Worm (Caenorhabditis elegans) whole organism, young adult: ENCODE results near the gene ZK1073.2.

ENCODE experiments used
- B0019.2 ChIP-seq: fragments of 200-800 bp; sonication (Bioruptor generic); conservative IDR thresholded peaks from 2 replicates; pipeline ENCODE4 v1.3.6; 2022; ENCODE audit warnings: missing genetic modification reagents, missing genetic modification characterization, missing compliant biosample characterization
- B0336.3 ChIP-seq: fragments of 200-800 bp; sonication (Bioruptor generic); IDR thresholded peaks from 2 replicates; pipeline ENCODE4 v1.3.6; 2022; ENCODE audit warnings: missing genetic modification characterization, missing compliant biosample characterization
- C17E4.6 ChIP-seq: fragments of 200-800 bp; sonication (Bioruptor generic); IDR thresholded peaks from 2 replicates; pipeline ENCODE4 v1.3.6; 2022; ENCODE audit warnings: missing genetic modification reagents, missing genetic modification characterization, missing compliant biosample characterization
- F33H1.4 ChIP-seq: fragments of 200-800 bp; sonication (Bioruptor generic); IDR thresholded peaks from 2 replicates; pipeline ENCODE4 v1.3.6; 2022; ENCODE audit warnings: missing genetic modification reagents, missing genetic modification characterization, missing compliant biosample characterization
- F37B4.10 ChIP-seq: fragments of 200-800 bp; sonication (Bioruptor generic); IDR thresholded peaks from 2 replicates; pipeline ENCODE4 v1.3.6; 2022; ENCODE audit warnings: missing genetic modification characterization, missing compliant biosample characterization
- F39B2.1 ChIP-seq: fragments of 200-800 bp; sonication (Bioruptor generic); IDR thresholded peaks from 2 replicates; pipeline ENCODE4 v1.3.6; 2022; ENCODE audit warnings: missing genetic modification reagents, missing genetic modification characterization, missing compliant biosample characterization
- F52B5.7 ChIP-seq: sonication (generic microtip); optimal IDR thresholded peaks from 2 replicates; lab custom pipeline; 2016; ENCODE audit warnings: mild to moderate bottlenecking, missing genetic modification characterization, missing compliant biosample characterization
- F57A8.1 ChIP-seq: fragments of 200-800 bp; sonication (Bioruptor generic); optimal IDR thresholded peaks from 2 replicates; lab custom pipeline; 2018; ENCODE audit warnings: mild to moderate bottlenecking, missing genetic modification characterization, moderate library complexity, missing compliant biosample characterization
- F57C9.4 ChIP-seq: sonication (generic microtip); optimal IDR thresholded peaks from 2 replicates; lab custom pipeline; 2017; ENCODE audit warnings: mild to moderate bottlenecking, missing genetic modification characterization, missing compliant biosample characterization
- K11D2.4 ChIP-seq: fragments of 200-800 bp; sonication (Bioruptor generic); IDR thresholded peaks from 2 replicates; pipeline ENCODE4 v1.3.6; 2022; ENCODE audit warnings: missing genetic modification reagents, missing genetic modification characterization, missing compliant biosample characterization
- K12H6.12 ChIP-seq: fragments of 200-800 bp; sonication (Bioruptor generic); optimal IDR thresholded peaks from 2 replicates; lab custom pipeline; 2018; ENCODE audit warnings: mild to moderate bottlenecking, missing genetic modification characterization, missing compliant biosample characterization
- T26A5.8 ChIP-seq: sonication (generic microtip); optimal IDR thresholded peaks from 2 replicates; lab custom pipeline; 2016; ENCODE audit warnings: missing genetic modification characterization, missing compliant biosample characterization
- Y67H2A.10 ChIP-seq: fragments of 200-800 bp; sonication (Bioruptor generic); conservative IDR thresholded peaks from 2 replicates; pipeline ENCODE4 v1.3.6; 2022; ENCODE audit warnings: missing genetic modification reagents, missing genetic modification characterization, missing compliant biosample characterization
- athp-1 ChIP-seq: sonication (generic microtip); optimal IDR thresholded peaks from 2 replicates; lab custom pipeline; 2017; ENCODE audit warnings: mild to moderate bottlenecking, missing genetic modification characterization, missing compliant biosample characterization
- bed-1 ChIP-seq: fragments of 200-800 bp; sonication (Bioruptor generic); IDR thresholded peaks from 2 replicates; pipeline ENCODE4 v1.3.6; 2022; ENCODE audit warnings: missing genetic modification reagents, missing genetic modification characterization, missing compliant biosample characterization
- bed-2 ChIP-seq: fragments of 200-800 bp; sonication (Bioruptor generic); IDR thresholded peaks from 2 replicates; pipeline ENCODE4 v1.3.6; 2022; ENCODE audit warnings: missing genetic modification reagents, missing genetic modification characterization, missing compliant biosample characterization
- cebp-1 ChIP-seq, 2 experiments: fragments of 200-800 bp in 1 of 2; sonication (Bioruptor generic) in 1 of 2; sonication (generic microtip) in 1 of 2; IDR thresholded peaks in 1 of 2; optimal IDR thresholded peaks in 1 of 2; 2 replicates each; pipeline versions ENCODE4 v1.3.6 to Lab custom; 2017 to 2022; ENCODE audit warnings: missing compliant biosample characterization in 2 of 2, missing genetic modification characterization in 2 of 2, mild to moderate bottlenecking in 1 of 2, missing genetic modification reagents in 1 of 2, moderate library complexity in 1 of 2
- cebp-2 ChIP-seq: fragments of 200-800 bp; sonication (Bioruptor generic); IDR thresholded peaks from 2 replicates; pipeline ENCODE4 v1.3.6; 2022; ENCODE audit warnings: missing genetic modification characterization, missing compliant biosample characterization
- ceh-27 ChIP-seq: fragments of 200-800 bp; sonication (Bioruptor generic); optimal IDR thresholded peaks from 2 replicates; lab custom pipeline; 2018; ENCODE audit warnings: mild to moderate bottlenecking, missing genetic modification characterization, moderate library complexity, missing compliant biosample characterization
- ceh-40 ChIP-seq: fragments of 200-800 bp; sonication (Bioruptor generic); IDR thresholded peaks from 2 replicates; pipeline ENCODE4 v1.3.6; 2022; ENCODE audit warnings: missing genetic modification characterization, missing compliant biosample characterization
- chd-7 ChIP-seq: sonication (generic microtip); optimal IDR thresholded peaks from 2 replicates; lab custom pipeline; 2016; ENCODE audit warnings: mild to moderate bottlenecking, missing genetic modification characterization, moderate library complexity, missing compliant biosample characterization
- dox-1 ChIP-seq: fragments of 200-800 bp; sonication (Bioruptor generic); IDR thresholded peaks from 2 replicates; pipeline ENCODE4 v1.3.6; 2022; ENCODE audit warnings: missing genetic modification reagents, missing genetic modification characterization, missing compliant biosample characterization
- dpff-1 ChIP-seq: sonication (generic microtip); optimal IDR thresholded peaks from 2 replicates; lab custom pipeline; 2017; ENCODE audit warnings: mild to moderate bottlenecking, missing genetic modification characterization, missing compliant biosample characterization
- dpl-1 ChIP-seq: fragments of 150-350 bp; optimal IDR thresholded peaks from 2 replicates; lab custom pipeline; 2014; ENCODE audit warnings: missing biosample characterization, missing genetic modification reagents, missing genetic modification characterization
- efl-1 ChIP-seq: fragments of 150-350 bp; optimal IDR thresholded peaks from 2 replicates; lab custom pipeline; 2014; ENCODE audit warnings: missing biosample characterization, missing genetic modification reagents, missing genetic modification characterization
- egrh-3 ChIP-seq: fragments of 200-800 bp; sonication (Bioruptor generic); IDR thresholded peaks from 2 replicates; pipeline ENCODE4 v1.3.6; 2022; ENCODE audit warnings: missing genetic modification reagents, missing genetic modification characterization, missing compliant biosample characterization
- ekl-4 ChIP-seq: fragments of 200-800 bp; sonication (Bioruptor generic); IDR thresholded peaks from 2 replicates; pipeline ENCODE4 v1.3.6; 2022; ENCODE audit warnings: missing genetic modification reagents, missing genetic modification characterization, missing compliant biosample characterization
- hlh-12 ChIP-seq: sonication (generic microtip); optimal IDR thresholded peaks from 2 replicates; lab custom pipeline; 2016; ENCODE audit warnings: missing genetic modification characterization, missing compliant biosample characterization
- hmg-1.2 ChIP-seq: fragments of 200-800 bp; sonication (Bioruptor generic); IDR thresholded peaks from 2 replicates; pipeline ENCODE4 v1.3.6; 2022; ENCODE audit warnings: missing genetic modification reagents, missing genetic modification characterization, missing compliant biosample characterization
- lag-1 ChIP-seq: fragments of 200-800 bp; sonication (Bioruptor generic); IDR thresholded peaks from 2 replicates; pipeline ENCODE4 v1.3.6; 2022; ENCODE audit warnings: missing genetic modification reagents, missing genetic modification characterization, missing compliant biosample characterization
- mcd-1 ChIP-seq: fragments of 200-800 bp; sonication (Bioruptor generic); IDR thresholded peaks from 2 replicates; pipeline ENCODE4 v1.3.6; 2022; ENCODE audit warnings: missing genetic modification reagents, missing genetic modification characterization, missing compliant biosample characterization
- mel-28 ChIP-seq: sonication (generic microtip); optimal IDR thresholded peaks from 2 replicates; lab custom pipeline; 2016; ENCODE audit warnings: borderline replicate concordance, mild to moderate bottlenecking, missing genetic modification characterization, missing compliant biosample characterization
- mes-4 ChIP-seq: sonication (generic microtip); optimal IDR thresholded peaks from 2 replicates; lab custom pipeline; 2016; ENCODE audit warnings: missing genotype, missing genetic modification characterization, missing compliant biosample characterization
- nfyb-1 ChIP-seq: fragments of 200-800 bp; sonication (Bioruptor generic); IDR thresholded peaks from 2 replicates; pipeline ENCODE4 v1.3.6; 2022; ENCODE audit warnings: missing genetic modification reagents, missing genetic modification characterization, missing compliant biosample characterization
- nhr-27 ChIP-seq: fragments of 200-800 bp; sonication (Bioruptor generic); optimal IDR thresholded peaks from 2 replicates; lab custom pipeline; 2018; ENCODE audit warnings: mild to moderate bottlenecking, missing genetic modification characterization, moderate library complexity, missing compliant biosample characterization
- snpc-1.1 ChIP-seq: sonication (generic microtip); optimal IDR thresholded peaks from 2 replicates; lab custom pipeline; 2017; ENCODE audit warnings: missing genetic modification characterization, mild to moderate bottlenecking, missing compliant biosample characterization, antibody characterized with exemption, moderate library complexity, missing genotype, missing genetic modification reagents; ENCODE audit not compliant: insufficient read depth
- somi-1 ChIP-seq: fragments of 200-800 bp; sonication (Bioruptor generic); optimal IDR thresholded peaks from 2 replicates; lab custom pipeline; 2018; ENCODE audit warnings: mild to moderate bottlenecking, missing genetic modification characterization, missing compliant biosample characterization
- sptf-2 ChIP-seq: fragments of 200-800 bp; sonication (Bioruptor generic); optimal IDR thresholded peaks from 2 replicates; lab custom pipeline; 2018; ENCODE audit warnings: mild to moderate bottlenecking, missing genetic modification characterization, missing compliant biosample characterization
- tbx-9 ChIP-seq: sonication (generic microtip); optimal IDR thresholded peaks from 2 replicates; lab custom pipeline; 2016; ENCODE audit warnings: borderline replicate concordance, missing genetic modification characterization, inconsistent platforms, missing compliant biosample characterization
- unc-130 ChIP-seq: sonication (generic microtip); optimal IDR thresholded peaks from 2 replicates; lab custom pipeline; 2016; ENCODE audit warnings: missing genetic modification reagents, missing genetic modification characterization, missing compliant biosample characterization
- zfh-2 ChIP-seq: fragments of 200-800 bp; sonication (Bioruptor generic); conservative IDR thresholded peaks from 2 replicates; pipeline ENCODE4 v1.3.6; 2022; ENCODE audit warnings: missing genetic modification reagents, missing genetic modification characterization, missing compliant biosample characterization
- ztf-22 ChIP-seq: fragments of 200-800 bp; sonication (Bioruptor generic); optimal IDR thresholded peaks from 2 replicates; lab custom pipeline; 2018; ENCODE audit warnings: mild to moderate bottlenecking, missing genetic modification characterization, moderate library complexity, missing compliant biosample characterization
- ztf-25 ChIP-seq: fragments of 200-800 bp; sonication (Bioruptor generic); IDR thresholded peaks from 2 replicates; pipeline ENCODE4 v1.3.6; 2022; ENCODE audit warnings: missing genetic modification reagents, missing genetic modification characterization, missing compliant biosample characterization

Gene ZK1073.2

DNA sequence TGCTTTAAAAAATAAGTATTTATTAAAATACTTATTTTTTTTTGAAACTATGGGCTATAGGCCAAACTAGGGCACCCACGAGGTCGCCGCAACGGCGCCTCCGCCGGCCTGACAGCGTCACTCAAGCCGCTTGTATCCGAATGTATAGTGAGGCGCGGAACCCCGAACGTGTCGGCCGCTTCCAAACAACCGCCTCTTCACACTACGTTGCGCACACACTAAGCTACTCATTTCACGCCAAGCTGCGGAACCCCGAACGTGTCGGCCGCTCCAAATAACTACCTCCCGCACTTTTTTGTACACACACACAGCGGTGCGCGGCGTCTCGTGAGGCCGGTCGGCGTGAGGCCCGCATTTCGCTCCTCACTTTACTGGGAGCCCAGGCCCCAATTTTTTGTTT, 9.4 kb downstream of the ZK1073.2 start (continued):
- TF ChIP-seq bed-2 (GFP tag; lab: Robert Waterston, UW) (0 out of 2 replicates have a peak, but pooled peaks have one; percentile 17), nfyb-1 (no peak), F57A8.1 (no peak), egrh-3 (GFP tag; lab: Robert Waterston, UW) (no peak), ztf-25 (no peak), K11D2.4 (no peak), ztf-22 (GFP tag; lab: Kevin White, UChicago) (no peak), F37B4.10 (GFP tag; lab: Robert Waterston, UW) (no peak), dox-1 (GFP tag; lab: Robert Waterston, UW) (0 out of 2 replicates have a peak, but pooled peaks have one; percentile 16), ceh-40 (GFP tag; lab: Robert Waterston, UW) (no peak), sptf-2 (GFP tag; lab: Kevin White, UChicago) (no peak), mcd-1 (GFP tag; lab: Robert Waterston, UW) (no peak), B0336.3 (no peak), T26A5.8 (tag; lab: Kevin White, UChicago) (no peak), C17E4.6 (no peak), somi-1 (no peak), hmg-1.2 (GFP tag; lab: Robert Waterston, UW) (no peak), dpff-1 (no peak), Y67H2A.10 (no peak), nhr-27 (tag; lab: Kevin White, UChicago) (no peak)

DNA sequence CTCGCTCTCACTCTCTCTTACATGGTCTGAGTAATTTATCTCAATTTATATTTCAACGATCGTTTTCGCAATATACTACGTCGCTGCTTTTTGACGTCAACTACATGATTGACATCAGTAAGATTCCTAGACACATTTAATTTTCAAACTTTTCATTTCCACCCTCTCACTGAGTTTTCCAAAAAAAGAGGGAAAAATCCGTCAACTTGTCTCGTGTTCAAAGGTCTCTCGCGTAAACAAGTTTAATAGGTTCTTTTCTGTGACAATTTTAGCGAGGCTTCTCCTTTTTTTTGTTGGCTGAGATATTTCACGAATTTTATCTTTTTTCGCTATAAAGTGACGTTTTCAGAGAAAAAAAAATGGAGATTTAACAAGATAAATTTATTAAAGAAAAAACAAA, 10.5 kb downstream of the ZK1073.2 start:
- TF ChIP-seq F52B5.7 (no peak), athp-1 (tag; lab: Kevin White, UChicago) (no peak), Y67H2A.10 (no peak), dpl-1 (no peak), nhr-27 (tag; lab: Kevin White, UChicago) (no peak), F57C9.4 (tag; lab: Kevin White, UChicago) (no peak), mes-4 (tag; lab: Kevin White, UChicago) (no peak), cebp-2 (GFP tag; lab: Robert Waterston, UW) (no peak), efl-1 (GFP tag; lab: Kevin White, UChicago) (no peak), lag-1 (GFP tag; lab: Robert Waterston, UW) (no peak), sptf-2 (GFP tag; lab: Kevin White, UChicago) (no peak)

DNA sequence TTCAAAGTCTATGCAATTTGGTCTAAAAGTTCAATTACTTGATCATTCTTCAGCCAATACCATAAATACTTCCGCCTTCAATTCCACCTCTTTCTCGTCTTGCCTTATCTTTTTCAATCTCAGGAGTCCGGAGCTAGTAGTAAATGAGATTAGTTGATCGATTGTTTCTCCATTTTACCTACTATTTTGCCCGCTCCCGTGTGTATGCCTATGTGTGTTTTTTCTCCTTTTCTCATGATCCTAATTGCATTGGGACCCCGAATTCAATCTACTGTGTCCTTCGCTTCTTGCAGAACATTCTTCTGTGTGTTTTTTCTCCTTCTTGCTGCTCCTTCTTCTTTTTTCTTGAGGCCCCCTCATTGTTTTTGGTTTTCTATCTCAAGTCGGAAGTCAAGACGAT, 12.8 kb downstream of the ZK1073.2 start:
- TF ChIP-seq B0019.2 (GFP tag; lab: Robert Waterston, UW): no peak
- TF ChIP-seq ceh-27 (GFP tag; lab: Kevin White, UChicago): no peak
- no peak for TF ChIP-seq unc-130 (GFP tag; lab: Kevin White, UChicago)
- TF ChIP-seq tbx-9: no peak
- no peak for TF ChIP-seq K12H6.12 (tag; lab: Kevin White, UChicago)
- TF ChIP-seq cebp-1 (GFP tag; IDR thresholded peaks at IDR 0.05; lab: Robert Waterston, UW): no peak
- TF ChIP-seq cebp-1 (tag; optimal IDR thresholded peaks at IDR 0.05; lab: Kevin White, UChicago): no peak
- TF ChIP-seq snpc-1.1: no peak
- no peak for TF ChIP-seq bed-1 (GFP tag; lab: Robert Waterston, UW)
- no peak for TF ChIP-seq F39B2.1
- no peak for TF ChIP-seq zfh-2 (GFP tag; lab: Robert Waterston, UW)
- TF ChIP-seq chd-7 (tag; lab: Kevin White, UChicago): no peak
- no peak for TF ChIP-seq hlh-12 (tag; lab: Kevin White, UChicago)
- TF ChIP-seq F33H1.4 (GFP tag; lab: Robert Waterston, UW): no peak
- no peak for TF ChIP-seq ekl-4 (GFP tag; lab: Robert Waterston, UW)
- TF ChIP-seq mel-28: no peak
